Fruit fly (Drosophila melanogaster) whole organism, embryonic: Measurements from ENCODE around the gene Bgb.
A peak's percentile ranks its signal among the peaks of the same experiment; 100 is the strongest.

ENCODE experiments used
- ATbp ChIP-seq: fragments of 200-800 bp; sonication (Bioruptor generic); optimal IDR thresholded peaks from 2 replicates; lab custom pipeline; 2017; ENCODE audit warnings: missing biosample characterization, mild to moderate bottlenecking, missing genetic modification characterization, missing genetic modification reagents
- Adf1 ChIP-seq: fragments of 200-800 bp; sonication (Bioruptor generic); IDR thresholded peaks from 2 replicates; pipeline ENCODE4 v1.3.6; 2022; ENCODE audit warnings: missing biosample characterization, missing genetic modification characterization
- C15 ChIP-seq: fragments of 200-800 bp; sonication (Bioruptor generic); IDR thresholded peaks from 3 replicates; pipeline ENCODE4 v1.3.6; 2022; ENCODE audit warnings: missing biosample characterization, missing genetic modification characterization
- CG1024 ChIP-seq: fragments of 200-800 bp; sonication (Bioruptor generic); IDR thresholded peaks from 2 replicates; pipeline ENCODE4 v1.3.6; 2022; ENCODE audit warnings: missing biosample characterization, missing genetic modification characterization
- CG10274 ChIP-seq: fragments of 200-800 bp; sonication (Bioruptor generic); optimal IDR thresholded peaks from 3 replicates; lab custom pipeline; 2017; ENCODE audit warnings: missing biosample characterization, mild to moderate bottlenecking, missing genetic modification characterization
- CG11695 ChIP-seq: fragments of 200-800 bp; sonication (Bioruptor generic); IDR thresholded peaks from 3 replicates; pipeline ENCODE4 v1.3.6; 2022; ENCODE audit warnings: missing biosample characterization, missing genetic modification characterization
- CG12104 ChIP-seq: fragments of 200-800 bp; sonication (Bioruptor generic); optimal IDR thresholded peaks from 3 replicates; lab custom pipeline; 2016; ENCODE audit warnings: missing biosample characterization, missing genetic modification characterization
- CG12155 ChIP-seq: fragments of 200-800 bp; sonication (Bioruptor generic); optimal IDR thresholded peaks from 3 replicates; lab custom pipeline; 2016; ENCODE audit warnings: missing biosample characterization, missing genetic modification characterization
- CG17328 ChIP-seq: fragments of 200-800 bp; sonication (Bioruptor generic); IDR thresholded peaks from 2 replicates; pipeline ENCODE4 v1.3.6; 2022; ENCODE audit warnings: missing biosample characterization, missing genetic modification characterization
- CG17829 ChIP-seq: fragments of 200-800 bp; optimal IDR thresholded peaks from 2 replicates; lab custom pipeline; 2019; ENCODE audit warnings: missing biosample characterization, mild to moderate bottlenecking, missing genetic modification characterization, moderate library complexity
- CG2129 ChIP-seq: fragments of 200-800 bp; sonication (Bioruptor generic); IDR thresholded peaks from 2 replicates; pipeline ENCODE4 v1.3.6; 2022; ENCODE audit warnings: missing biosample characterization, missing genetic modification characterization; ENCODE audit not compliant: partially characterized antibody
- CG32767 ChIP-seq: fragments of 200-800 bp; sonication (Bioruptor generic); IDR thresholded peaks from 2 replicates; pipeline ENCODE4 v1.3.6; 2022; ENCODE audit warnings: missing biosample characterization, missing genetic modification characterization
- CG34376 ChIP-seq: fragments of 200-800 bp; sonication (Bioruptor generic); optimal IDR thresholded peaks from 2 replicates; lab custom pipeline; 2018; ENCODE audit warnings: missing biosample characterization, mild to moderate bottlenecking, missing genetic modification characterization
- CG5245 ChIP-seq: fragments of 200-800 bp; sonication (Bioruptor generic); optimal IDR thresholded peaks from 3 replicates; lab custom pipeline; 2016; ENCODE audit warnings: missing biosample characterization, missing genetic modification characterization
- CG7786 ChIP-seq: fragments of 200-800 bp; sonication (Bioruptor generic); optimal IDR thresholded peaks from 2 replicates; lab custom pipeline; 2016; ENCODE audit warnings: missing biosample characterization, missing genetic modification characterization
- CG9215 ChIP-seq: fragments of 200-800 bp; sonication (Bioruptor generic); IDR thresholded peaks from 2 replicates; pipeline ENCODE4 v1.3.6; 2022; ENCODE audit warnings: missing biosample characterization, missing genetic modification characterization
- CG9609 ChIP-seq: fragments of 200-800 bp; sonication (Bioruptor generic); optimal IDR thresholded peaks from 3 replicates; lab custom pipeline; 2016; ENCODE audit warnings: missing biosample characterization, missing genetic modification characterization
- CHES-1-like ChIP-seq: fragments of 200-800 bp; sonication (Bioruptor generic); optimal IDR thresholded peaks from 2 replicates; lab custom pipeline; 2016; ENCODE audit warnings: missing biosample characterization, missing genetic modification characterization
- D ChIP-seq, 2 experiments: fragments of 200-800 bp in 1 of 2; fragments of >200 bp in 1 of 2; sonication (Bioruptor generic) in 1 of 2; optimal IDR thresholded peaks; 2 replicates in 1 of 2; 3 replicates in 1 of 2; lab custom pipeline; 2017; ENCODE audit warnings: mild to moderate bottlenecking in 1 of 2, missing biosample characterization in 1 of 2, missing genetic modification characterization in 1 of 2, missing genetic modification reagents in 1 of 2
- Dip2 ChIP-seq: fragments of 200-800 bp; sonication (Bioruptor generic); IDR thresholded peaks from 2 replicates; pipeline ENCODE4 v1.3.6; 2022; ENCODE audit warnings: missing biosample characterization, missing genetic modification characterization
- Drgx ChIP-seq: fragments of 200-800 bp; sonication (Bioruptor generic); IDR thresholded peaks from 2 replicates; pipeline ENCODE4 v1.3.6; 2022; ENCODE audit warnings: missing biosample characterization, missing genetic modification characterization
- Hmx ChIP-seq: fragments of 200-800 bp; sonication (Bioruptor generic); optimal IDR thresholded peaks from 2 replicates; lab custom pipeline; 2016; ENCODE audit warnings: missing biosample characterization, missing genetic modification characterization
- Hsf ChIP-seq: fragments of 200-800 bp; sonication (Bioruptor generic); optimal IDR thresholded peaks from 3 replicates; lab custom pipeline; 2016; ENCODE audit warnings: missing biosample characterization, missing genetic modification characterization
- Lim3 ChIP-seq: fragments of 200-800 bp; sonication (Bioruptor generic); IDR thresholded peaks from 2 replicates; pipeline ENCODE4 v1.3.6; 2022; ENCODE audit warnings: missing biosample characterization, missing genetic modification characterization
- MESR4 ChIP-seq: fragments of 200-800 bp; sonication (Bioruptor generic); optimal IDR thresholded peaks from 2 replicates; lab custom pipeline; 2018; ENCODE audit warnings: missing biosample characterization, mild to moderate bottlenecking, missing genetic modification characterization, moderate library complexity
- Meics ChIP-seq: fragments of 200-800 bp; sonication (Bioruptor generic); optimal IDR thresholded peaks from 2 replicates; lab custom pipeline; 2017; ENCODE audit warnings: missing biosample characterization, mild to moderate bottlenecking, missing genetic modification characterization
- Myb ChIP-seq: fragments of 200-800 bp; sonication (Bioruptor generic); optimal IDR thresholded peaks from 2 replicates; lab custom pipeline; 2016; ENCODE audit warnings: missing biosample characterization, missing genetic modification characterization
- NC2β ChIP-seq: fragments of 200-800 bp; sonication (Bioruptor generic); optimal IDR thresholded peaks from 2 replicates; lab custom pipeline; 2016; ENCODE audit warnings: missing biosample characterization, missing genetic modification characterization
- Ssrp ChIP-seq: fragments of 200-800 bp; sonication (Bioruptor generic); optimal IDR thresholded peaks from 2 replicates; lab custom pipeline; 2018; ENCODE audit warnings: missing biosample characterization, mild to moderate bottlenecking, missing genetic modification characterization, moderate library complexity
- br ChIP-seq: fragments of >200 bp; optimal IDR thresholded peaks from 2 replicates; lab custom pipeline; 2017
- dysf ChIP-seq: fragments of 200-800 bp; sonication (Bioruptor generic); IDR thresholded peaks from 3 replicates; pipeline ENCODE4 v1.3.6; 2022; ENCODE audit warnings: missing biosample characterization, missing genetic modification characterization
- en ChIP-seq: fragments of 200-800 bp; sonication (Bioruptor generic); optimal IDR thresholded peaks from 2 replicates; lab custom pipeline; 2016; ENCODE audit warnings: missing biosample characterization, missing genetic modification characterization
- fd3F ChIP-seq: fragments of 200-800 bp; sonication (Bioruptor generic); optimal IDR thresholded peaks from 2 replicates; lab custom pipeline; 2018; ENCODE audit warnings: missing biosample characterization, mild to moderate bottlenecking, missing genetic modification characterization, moderate library complexity
- fd64A ChIP-seq: fragments of 200-800 bp; sonication (Bioruptor generic); optimal IDR thresholded peaks from 3 replicates; lab custom pipeline; 2018; ENCODE audit warnings: missing biosample characterization, mild to moderate bottlenecking, missing genetic modification characterization
- fd96Cb ChIP-seq: fragments of 200-800 bp; sonication (Bioruptor generic); optimal IDR thresholded peaks from 2 replicates; lab custom pipeline; 2018; ENCODE audit warnings: missing biosample characterization, mild to moderate bottlenecking, missing genetic modification characterization, moderate library complexity
- ftz-f1 ChIP-seq: fragments of 200-800 bp; sonication (Bioruptor generic); optimal IDR thresholded peaks from 2 replicates; lab custom pipeline; 2016; ENCODE audit warnings: missing biosample characterization, missing genetic modification characterization
- grau ChIP-seq: fragments of 200-800 bp; optimal IDR thresholded peaks from 3 replicates; lab custom pipeline; 2019; ENCODE audit warnings: missing biosample characterization, mild to moderate bottlenecking, missing genetic modification characterization, moderate library complexity
- hb ChIP-seq: fragments of 200-800 bp; sonication (Bioruptor generic); IDR thresholded peaks from 3 replicates; pipeline ENCODE4 v1.3.6; 2022; ENCODE audit warnings: missing biosample characterization, missing genetic modification characterization; ENCODE audit not compliant: partially characterized antibody
- her ChIP-seq: fragments of 200-800 bp; sonication (Bioruptor generic); optimal IDR thresholded peaks from 2 replicates; lab custom pipeline; 2016; ENCODE audit warnings: missing biosample characterization, missing genetic modification characterization
- hkb ChIP-seq, 2 experiments: fragments of 200-800 bp in 1 of 2; fragments of >200 bp in 1 of 2; sonication (Bioruptor generic) in 1 of 2; IDR thresholded peaks in 1 of 2; optimal IDR thresholded peaks in 1 of 2; 2 replicates each; pipeline versions ENCODE4 v1.3.6 to Lab custom; 2017 to 2022; ENCODE audit warnings: missing biosample characterization in 1 of 2, missing genetic modification characterization in 1 of 2
- jing ChIP-seq: fragments of 200-800 bp; sonication (Bioruptor generic); optimal IDR thresholded peaks from 2 replicates; lab custom pipeline; 2018; ENCODE audit warnings: missing biosample characterization, mild to moderate bottlenecking, missing genetic modification characterization
- lab ChIP-seq: fragments of 200-800 bp; sonication (Bioruptor generic); optimal IDR thresholded peaks from 3 replicates; lab custom pipeline; 2017; ENCODE audit warnings: missing biosample characterization, missing genetic modification characterization, mild to moderate bottlenecking, moderate library complexity, missing genetic modification reagents
- mirr ChIP-seq: fragments of 200-800 bp; sonication (Bioruptor generic); optimal IDR thresholded peaks from 3 replicates; lab custom pipeline; 2018; ENCODE audit warnings: missing biosample characterization, mild to moderate bottlenecking, missing genetic modification characterization
- p53 ChIP-seq: fragments of 200-800 bp; sonication (Bioruptor generic); optimal IDR thresholded peaks from 2 replicates; lab custom pipeline; 2016; ENCODE audit warnings: missing biosample characterization, missing genetic modification characterization
- pan ChIP-seq, 4 experiments: fragments of >200 bp in 3 of 4; fragments of 200-800 bp in 1 of 4; sonication (Bioruptor generic) in 1 of 4; optimal IDR thresholded peaks in 3 of 4; IDR thresholded peaks in 1 of 4; 2 replicates each; pipeline versions ENCODE4 v1.3.6 to Lab custom; 2017 to 2022; ENCODE audit warnings: missing biosample characterization in 2 of 4, missing genetic modification characterization in 2 of 4, mixed read lengths in 1 of 4
- pb ChIP-seq: fragments of 200-800 bp; sonication (Bioruptor generic); optimal IDR thresholded peaks from 3 replicates; lab custom pipeline; 2016; ENCODE audit warnings: missing biosample characterization, missing genetic modification characterization
- shn ChIP-seq: fragments of 200-800 bp; sonication (Bioruptor generic); optimal IDR thresholded peaks from 3 replicates; lab custom pipeline; 2016; ENCODE audit warnings: missing biosample characterization, missing genetic modification characterization
- sisA ChIP-seq: fragments of 200-800 bp; sonication (Bioruptor generic); IDR thresholded peaks from 2 replicates; pipeline ENCODE4 v1.3.6; 2022; ENCODE audit warnings: missing biosample characterization, missing genetic modification characterization
- sqz ChIP-seq: fragments of 200-800 bp; sonication (Bioruptor generic); optimal IDR thresholded peaks from 3 replicates; lab custom pipeline; 2018; ENCODE audit warnings: missing biosample characterization, mild to moderate bottlenecking, missing genetic modification characterization
- zf30C ChIP-seq: fragments of 200-800 bp; sonication (Bioruptor generic); optimal IDR thresholded peaks from 3 replicates; lab custom pipeline; 2018; ENCODE audit warnings: missing biosample characterization, mild to moderate bottlenecking, missing genetic modification characterization

Gene Bgb

DNA sequence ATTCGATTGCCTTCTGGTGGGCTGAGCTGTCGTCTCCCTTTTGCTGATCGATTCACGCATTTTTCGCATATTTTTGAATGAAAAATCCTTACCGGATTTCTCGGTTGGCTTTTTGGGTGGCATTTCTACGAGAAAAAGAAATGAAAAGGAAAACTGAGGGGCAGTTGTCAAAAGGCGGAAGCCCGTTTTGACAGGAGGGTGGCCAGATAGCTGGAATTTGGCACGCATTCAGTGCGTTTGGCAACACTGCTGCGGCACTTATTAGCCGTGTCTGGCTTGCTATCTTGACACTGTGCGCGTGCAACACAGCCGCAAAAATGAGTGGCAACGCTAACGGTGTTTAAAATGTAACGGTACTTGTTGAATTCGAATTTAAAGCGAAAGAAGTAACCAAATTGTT, 29.0 kb downstream of the Bgb start, which contains the start of gene RpL23A (continued):
- TF ChIP-seq en (peak; percentile 93), CG2129 (GFP tag; lab: Robert Waterston, UW) (no peak), fd64A (GFP tag; lab: Kevin White, UChicago) (peak; percentile 91), CG12104 (GFP tag; lab: Kevin White, UChicago) (peak; percentile 95), fd96Cb (peak; percentile 74), Myb (peak; percentile 100), dysf (GFP tag; lab: Robert Waterston, UW) (peak; percentile 94), hb (GFP tag; lab: Robert Waterston, UW) (no peak), Meics (GFP tag; lab: Kevin White, UChicago) (peak; percentile 98), jing (GFP tag; lab: Kevin White, UChicago) (peak; percentile 89), shn (peak; percentile 98), CG34376 (GFP tag; lab: Kevin White, UChicago) (peak; percentile 97), CHES-1-like (peak; percentile 98), D (optimal IDR thresholded peaks at IDR 0.05; lab: Kevin White, UChicago) (peak; percentile 69), D (GFP tag; optimal IDR thresholded peaks at IDR 0.05; lab: Kevin White, UChicago) (peak; percentile 92), ATbp (peak; percentile 93), CG5245 (GFP tag; lab: Kevin White, UChicago) (peak; percentile 87), CG10274 (GFP tag; lab: Kevin White, UChicago) (peak; percentile 89), CG7786 (GFP tag; lab: Kevin White, UChicago) (peak; percentile 95), mirr (GFP tag; lab: Kevin White, UChicago) (peak; percentile 98), fd3F (GFP tag; lab: Kevin White, UChicago) (peak; percentile 87), sisA (GFP tag; lab: Robert Waterston, UW) (peak; percentile 94), CG9609 (GFP tag; lab: Kevin White, UChicago) (peak; percentile 98), Lim3 (GFP tag; lab: Robert Waterston, UW) (peak; percentile 67), CG1024 (GFP tag; lab: Robert Waterston, UW) (peak; percentile 87), pb (GFP tag; lab: Kevin White, UChicago) (peak; percentile 97), ftz-f1 (GFP tag; lab: Kevin White, UChicago) (peak; percentile 91), hkb (optimal IDR thresholded peaks at IDR 0.05; lab: Kevin White, UChicago) (peak; percentile 94), hkb (GFP tag; IDR thresholded peaks at IDR 0.05; lab: Robert Waterston, UW) (peak; percentile 91), sqz (GFP tag; lab: Kevin White, UChicago) (no peak), CG17328 (GFP tag; lab: Robert Waterston, UW) (peak; percentile 95), zf30C (GFP tag; lab: Kevin White, UChicago) (peak; percentile 59), Ssrp (tag; lab: Kevin White, UChicago) (peak; percentile 74), MESR4 (GFP tag; lab: Kevin White, UChicago) (peak; percentile 99), Adf1 (GFP tag; lab: Robert Waterston, UW) (peak; percentile 78), CG17829 (tag; lab: Kevin White, UChicago) (peak; percentile 92), pan (optimal IDR thresholded peaks at IDR 0.05; lab: Kevin White, UChicago) (no peak), pan (GFP tag; optimal IDR thresholded peaks at IDR 0.05 in 1 of 2, IDR thresholded peaks at IDR 0.05 in 1 of 2) (peak in 1 of 2 experiments; percentile 93), p53 (peak; percentile 97), CG32767 (GFP tag; lab: Robert Waterston, UW) (peak; percentile 66), Hsf (GFP tag; lab: Kevin White, UChicago) (peak; percentile 96), NC2β (GFP tag; lab: Kevin White, UChicago) (peak; percentile 100), Dip2 (GFP tag; lab: Robert Waterston, UW) (no peak), br (lab: Kevin White, UChicago) (no peak), grau (tag; lab: Kevin White, UChicago) (peak; percentile 88), CG12155 (GFP tag; lab: Kevin White, UChicago) (peak; percentile 91), C15 (GFP tag; lab: Robert Waterston, UW) (peak; percentile 91), lab (GFP tag; lab: Kevin White, UChicago) (peak; percentile 99), Hmx (GFP tag; lab: Kevin White, UChicago) (peak; percentile 70), CG9215 (peak; percentile 87), Drgx (peak; percentile 70), CG11695 (peak; percentile 88), her (GFP tag; lab: Kevin White, UChicago) (peak; percentile 96)
